Fruit fly (Drosophila melanogaster) whole organism, pupa: Measurements from ENCODE around the gene Toll-6.

Source experiments
- CG10348 ChIP-seq: fragments of 200-800 bp; sonication (Bioruptor generic); IDR thresholded peaks from 2 replicates; pipeline ENCODE4 v1.3.6; 2022; ENCODE audit warnings: missing biosample characterization, missing genetic modification characterization
- CG12605 ChIP-seq: fragments of 200-800 bp; sonication (Bioruptor generic); IDR thresholded peaks from 2 replicates; pipeline ENCODE4 v1.3.6; 2022; ENCODE audit warnings: missing biosample characterization, missing genetic modification characterization
- CG13204 ChIP-seq: fragments of 200-800 bp; sonication (Bioruptor generic); optimal IDR thresholded peaks from 2 replicates; lab custom pipeline; 2018; ENCODE audit warnings: missing biosample characterization, mild to moderate bottlenecking, missing genetic modification characterization, moderate library complexity
- CG14655 ChIP-seq: fragments of 200-800 bp; sonication (Bioruptor generic); optimal IDR thresholded peaks from 3 replicates; lab custom pipeline; 2017; ENCODE audit warnings: mild to moderate bottlenecking, missing biosample characterization, missing genetic modification reagents, missing genetic modification characterization
- CG15710 ChIP-seq: fragments of 200-800 bp; sonication (Bioruptor generic); optimal IDR thresholded peaks from 2 replicates; lab custom pipeline; 2018; ENCODE audit warnings: missing biosample characterization, mild to moderate bottlenecking, missing genetic modification characterization, moderate library complexity
- CG17806 ChIP-seq: fragments of 200-800 bp; sonication (Bioruptor generic); optimal IDR thresholded peaks from 2 replicates; lab custom pipeline; 2018; ENCODE audit warnings: missing biosample characterization, mild to moderate bottlenecking, missing genetic modification characterization, moderate library complexity
- CG32121 ChIP-seq: fragments of 200-800 bp; sonication (Bioruptor generic); IDR thresholded peaks from 2 replicates; pipeline ENCODE4 v1.3.6; 2022; ENCODE audit warnings: missing biosample characterization, missing genetic modification characterization
- CG34367 ChIP-seq: fragments of 200-800 bp; sonication (Bioruptor generic); optimal IDR thresholded peaks from 2 replicates; lab custom pipeline; 2018; ENCODE audit warnings: missing biosample characterization, mild to moderate bottlenecking, missing genetic modification characterization
- CG4496 ChIP-seq: fragments of 200-800 bp; sonication (Bioruptor generic); IDR thresholded peaks from 3 replicates; pipeline ENCODE4 v1.3.6; 2022; ENCODE audit warnings: missing biosample characterization, missing genetic modification characterization
- CG8159 ChIP-seq: fragments of 200-800 bp; sonication (Bioruptor generic); optimal IDR thresholded peaks from 3 replicates; lab custom pipeline; 2018; ENCODE audit warnings: missing biosample characterization, mild to moderate bottlenecking, missing genetic modification characterization, moderate library complexity
- CG8301 ChIP-seq: fragments of 200-800 bp; sonication (Bioruptor generic); optimal IDR thresholded peaks from 2 replicates; lab custom pipeline; 2018; ENCODE audit warnings: missing biosample characterization, mild to moderate bottlenecking, missing genetic modification characterization
- CG9948 ChIP-seq: fragments of 200-800 bp; sonication (Bioruptor generic); optimal IDR thresholded peaks from 2 replicates; lab custom pipeline; 2018; ENCODE audit warnings: missing biosample characterization, mild to moderate bottlenecking, missing genetic modification characterization, moderate library complexity
- D1 ChIP-seq: fragments of 200-800 bp; sonication (Bioruptor generic); optimal IDR thresholded peaks from 2 replicates; lab custom pipeline; 2018; ENCODE audit warnings: missing biosample characterization, mild to moderate bottlenecking, missing genetic modification characterization, moderate library complexity
- EcR ChIP-seq: fragments of 200-800 bp; sonication (Bioruptor generic); optimal IDR thresholded peaks from 3 replicates; lab custom pipeline; 2019; ENCODE audit warnings: missing biosample characterization, missing genetic modification characterization, mild to moderate bottlenecking, moderate library complexity, missing genetic modification reagents
- Ets98B ChIP-seq: fragments of 200-800 bp; sonication (Bioruptor generic); IDR thresholded peaks from 2 replicates; pipeline ENCODE4 v1.3.6; 2022; ENCODE audit warnings: missing biosample characterization, missing genetic modification characterization
- Pif1A ChIP-seq: fragments of 200-800 bp; sonication (Bioruptor generic); optimal IDR thresholded peaks from 3 replicates; lab custom pipeline; 2016; ENCODE audit warnings: missing biosample characterization, missing genetic modification characterization
- Pif1B ChIP-seq: fragments of 200-800 bp; sonication (Bioruptor generic); optimal IDR thresholded peaks from 3 replicates; lab custom pipeline; 2016; ENCODE audit warnings: missing biosample characterization, missing genetic modification characterization
- Snoo ChIP-seq: fragments of 200-800 bp; sonication (Bioruptor generic); optimal IDR thresholded peaks from 3 replicates; lab custom pipeline; 2017; ENCODE audit warnings: missing biosample characterization, mild to moderate bottlenecking, missing genetic modification characterization, inconsistent platforms
- fd96Ca ChIP-seq: fragments of 200-800 bp; sonication (Bioruptor generic); IDR thresholded peaks from 3 replicates; pipeline ENCODE4 v1.3.6; 2022; ENCODE audit warnings: missing biosample characterization, missing genetic modification characterization
- gl ChIP-seq: fragments of 200-800 bp; sonication (Bioruptor generic); optimal IDR thresholded peaks from 2 replicates; lab custom pipeline; 2018; ENCODE audit warnings: missing biosample characterization, mild to moderate bottlenecking, missing genetic modification characterization
- rn ChIP-seq: fragments of 200-800 bp; sonication (Bioruptor generic); IDR thresholded peaks from 2 replicates; pipeline ENCODE4 v1.3.6; 2022; ENCODE audit warnings: missing biosample characterization, missing genetic modification characterization

Gene Toll-6

DNA sequence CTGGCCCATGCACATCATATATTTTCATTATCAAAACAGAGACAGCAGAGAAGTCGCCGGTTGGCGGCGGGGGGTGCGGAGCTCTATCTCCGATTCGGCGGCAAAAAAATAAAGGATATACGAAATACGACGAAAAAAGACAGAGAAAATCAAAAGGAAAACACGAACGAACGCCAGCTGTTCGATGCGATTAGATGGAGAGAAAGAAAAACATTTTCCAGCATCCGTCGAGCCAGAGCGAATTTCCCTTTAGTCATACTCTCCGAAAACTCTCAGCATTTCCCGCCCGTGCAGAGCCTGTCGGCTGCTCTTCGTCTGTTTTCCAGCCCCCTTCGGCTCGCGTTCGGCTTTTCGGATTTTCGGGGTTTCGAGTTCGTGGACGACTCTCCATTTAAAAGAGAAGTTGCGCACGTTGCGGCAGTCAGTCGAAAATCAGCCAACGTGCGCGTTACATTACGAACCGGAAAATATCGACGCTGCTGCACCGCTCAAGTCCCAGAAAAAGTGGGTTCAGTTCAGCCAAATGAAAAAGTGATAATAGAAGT, at the start of gene Toll-6:
Gene Toll-6 (plus strand): TSS at position 416 of the 545 bp plus-strand sequence.
- TF ChIP-seq rn (GFP tag; lab: Robert Waterston, UW): no peak
- TF ChIP-seq CG4496 (GFP tag; lab: Robert Waterston, UW): no peak
- TF ChIP-seq CG10348 (GFP tag; lab: Robert Waterston, UW): no peak
- no peak for TF ChIP-seq CG32121 (GFP tag; lab: Robert Waterston, UW)

- TF ChIP-seq Ets98B (no peak), EcR (GFP tag; lab: Kevin White, UChicago) (no peak), CG14655 (GFP tag; lab: Kevin White, UChicago) (no peak), Snoo (tag; lab: Kevin White, UChicago) (no peak), fd96Ca (no peak), CG12605 (GFP tag; lab: Robert Waterston, UW) (no peak), CG32121 (GFP tag; lab: Robert Waterston, UW) (no peak), CG4496 (GFP tag; lab: Robert Waterston, UW) (no peak), CG8301 (tag; lab: Kevin White, UChicago) (no peak), CG17806 (tag; lab: Kevin White, UChicago) (no peak), CG10348 (GFP tag; lab: Robert Waterston, UW) (no peak), CG8159 (tag; lab: Kevin White, UChicago) (no peak), CG9948 (tag; lab: Kevin White, UChicago) (no peak), CG34367 (tag; lab: Kevin White, UChicago) (no peak), CG13204 (GFP tag; lab: Kevin White, UChicago) (no peak), Pif1B (GFP tag; lab: Kevin White, UChicago) (no peak), Pif1A (GFP tag; lab: Kevin White, UChicago) (no peak), rn (GFP tag; lab: Robert Waterston, UW) (no peak), gl (tag; lab: Kevin White, UChicago) (no peak), CG15710 (tag; lab: Kevin White, UChicago) (no peak)
These were observed 49.5 kb upstream of the Toll-6 start for dm6 chr3L:15286948-15287347.

- no peak for TF ChIP-seq Pif1B (GFP tag; lab: Kevin White, UChicago)
- TF ChIP-seq CG4496 (GFP tag; lab: Robert Waterston, UW): no peak
These were observed 47.2 kb upstream of the Toll-6 start for dm6 chr3L:15289257-15289762.

DNA sequence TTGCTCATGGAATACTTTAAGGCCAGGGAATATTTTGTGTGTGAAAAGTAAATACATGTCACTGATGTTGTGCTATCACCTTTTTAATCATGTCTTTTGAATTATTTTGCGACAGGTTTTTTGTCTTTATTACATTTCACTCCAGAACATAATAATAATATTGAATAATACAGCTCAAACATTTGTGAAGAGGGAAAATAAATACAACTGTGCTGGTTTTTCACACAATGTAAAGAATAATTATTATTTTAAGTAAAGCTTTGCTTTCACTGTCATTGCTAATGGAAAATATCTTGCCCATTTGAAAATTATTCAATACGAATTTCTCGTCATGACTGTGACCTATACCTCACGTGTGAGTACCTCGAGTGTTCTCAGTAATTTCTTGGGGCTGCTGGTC, 37.8 kb upstream of the Toll-6 start, which contains the start of gene Best4:
Gene Best4 (plus strand): TSS at position 301 of the 400 bp plus-strand sequence.
- TF ChIP-seq CG8301 (tag; lab: Kevin White, UChicago): no peak
- TF ChIP-seq CG4496 (GFP tag; lab: Robert Waterston, UW): no peak
- TF ChIP-seq CG17806 (tag; lab: Kevin White, UChicago): no peak
- TF ChIP-seq CG14655 (GFP tag; lab: Kevin White, UChicago): no peak
- no peak for TF ChIP-seq CG32121 (GFP tag; lab: Robert Waterston, UW)
- TF ChIP-seq Snoo (tag; lab: Kevin White, UChicago): no peak
- TF ChIP-seq D1 (tag; lab: Kevin White, UChicago): no peak
- no peak for TF ChIP-seq gl (tag; lab: Kevin White, UChicago)
- no peak for TF ChIP-seq CG13204 (GFP tag; lab: Kevin White, UChicago)
- TF ChIP-seq CG9948 (tag; lab: Kevin White, UChicago): no peak
- TF ChIP-seq CG12605 (GFP tag; lab: Robert Waterston, UW): no peak
- no peak for TF ChIP-seq CG10348 (GFP tag; lab: Robert Waterston, UW)
- TF ChIP-seq rn (GFP tag; lab: Robert Waterston, UW): no peak
- TF ChIP-seq EcR (GFP tag; lab: Kevin White, UChicago): no peak
- TF ChIP-seq CG15710 (tag; lab: Kevin White, UChicago): no peak
- no peak for TF ChIP-seq Pif1A (GFP tag; lab: Kevin White, UChicago)
- no peak for TF ChIP-seq Ets98B
- TF ChIP-seq Pif1B (GFP tag; lab: Kevin White, UChicago): no peak

- no peak for TF ChIP-seq CG17806 (tag; lab: Kevin White, UChicago)
- no peak for TF ChIP-seq CG12605 (GFP tag; lab: Robert Waterston, UW)
- no peak for TF ChIP-seq CG14655 (GFP tag; lab: Kevin White, UChicago)
- TF ChIP-seq Pif1B (GFP tag; lab: Kevin White, UChicago): no peak
- no peak for TF ChIP-seq CG8301 (tag; lab: Kevin White, UChicago)
- no peak for TF ChIP-seq Pif1A (GFP tag; lab: Kevin White, UChicago)
- TF ChIP-seq CG34367 (tag; lab: Kevin White, UChicago): no peak
- no peak for TF ChIP-seq D1 (tag; lab: Kevin White, UChicago)
These were observed 33.8 kb upstream of the Toll-6 start, which contains the start of gene Best3 for dm6 chr3L:15302685-15303084. Gene Best3 (minus strand): TSS chr3L:15302785.

dm6 chr3L:15303630-15304029, 32.9 kb upstream of the Toll-6 start:
- TF ChIP-seq CG17806 (tag; lab: Kevin White, UChicago) (no peak), CG8301 (tag; lab: Kevin White, UChicago) (no peak), Ets98B (no peak), gl (tag; lab: Kevin White, UChicago) (no peak), rn (GFP tag; lab: Robert Waterston, UW) (no peak), Pif1A (GFP tag; lab: Kevin White, UChicago) (no peak), CG32121 (GFP tag; lab: Robert Waterston, UW) (no peak), Pif1B (GFP tag; lab: Kevin White, UChicago) (no peak), CG9948 (tag; lab: Kevin White, UChicago) (no peak), CG8159 (tag; lab: Kevin White, UChicago) (no peak), EcR (GFP tag; lab: Kevin White, UChicago) (no peak), CG12605 (GFP tag; lab: Robert Waterston, UW) (no peak), Snoo (tag; lab: Kevin White, UChicago) (no peak), CG14655 (GFP tag; lab: Kevin White, UChicago) (no peak), CG13204 (GFP tag; lab: Kevin White, UChicago) (no peak), fd96Ca (no peak), CG10348 (GFP tag; lab: Robert Waterston, UW) (no peak), CG34367 (tag; lab: Kevin White, UChicago) (no peak), D1 (tag; lab: Kevin White, UChicago) (no peak)
